Fruit fly (Drosophila melanogaster) whole organism, embryonic: ENCODE measurements around the gene Csk.
A peak's percentile ranks its signal among the peaks of the same experiment; 100 is the strongest.

Experiments used
- ATbp ChIP-seq: fragments of 200-800 bp; sonication (Bioruptor generic); optimal IDR thresholded peaks from 2 replicates; lab custom pipeline; 2017; ENCODE audit warnings: missing biosample characterization, mild to moderate bottlenecking, missing genetic modification characterization, missing genetic modification reagents
- Abd-B ChIP-seq: fragments of 200-800 bp; sonication (Bioruptor generic); optimal IDR thresholded peaks from 2 replicates; lab custom pipeline; 2018; ENCODE audit warnings: missing biosample characterization, mild to moderate bottlenecking, missing genetic modification characterization, moderate library complexity
- BEAF-32 ChIP-seq: fragments of 200-800 bp; sonication (Bioruptor generic); optimal IDR thresholded peaks from 3 replicates; lab custom pipeline; 2017; ENCODE audit warnings: missing biosample characterization, missing genetic modification characterization, mild to moderate bottlenecking, moderate library complexity, missing genetic modification reagents
- CG10321 ChIP-seq: fragments of 200-800 bp; sonication (Bioruptor generic); IDR thresholded peaks from 2 replicates; pipeline ENCODE4 v1.3.6; 2022; ENCODE audit warnings: missing biosample characterization, missing genetic modification characterization
- CG10366 ChIP-seq: fragments of 200-800 bp; sonication (Bioruptor generic); IDR thresholded peaks from 2 replicates; pipeline ENCODE4 v1.3.6; 2022; ENCODE audit warnings: missing biosample characterization, missing genetic modification characterization
- CG11723 ChIP-seq: fragments of 200-800 bp; sonication (Bioruptor generic); optimal IDR thresholded peaks from 2 replicates; lab custom pipeline; 2017; ENCODE audit warnings: missing biosample characterization, mild to moderate bottlenecking, missing genetic modification characterization
- CG12071 ChIP-seq: fragments of 200-800 bp; sonication (Bioruptor generic); optimal IDR thresholded peaks from 3 replicates; lab custom pipeline; 2018; ENCODE audit warnings: missing biosample characterization, mild to moderate bottlenecking, missing genetic modification characterization
- CG14014 ChIP-seq: fragments of 200-800 bp; sonication (Bioruptor generic); IDR thresholded peaks from 2 replicates; pipeline ENCODE4 v1.3.6; 2022; ENCODE audit warnings: missing biosample characterization, missing genetic modification characterization
- CG14965 ChIP-seq: fragments of 200-800 bp; sonication (Bioruptor generic); optimal IDR thresholded peaks from 2 replicates; lab custom pipeline; 2016; ENCODE audit warnings: missing biosample characterization, missing genetic modification characterization, borderline replicate concordance
- CG15011 ChIP-seq: fragments of 200-800 bp; sonication (Bioruptor generic); optimal IDR thresholded peaks from 3 replicates; lab custom pipeline; 2018; ENCODE audit warnings: missing biosample characterization, mild to moderate bottlenecking, missing genetic modification characterization
- CG16813 ChIP-seq: fragments of 200-800 bp; sonication (Bioruptor generic); IDR thresholded peaks from 3 replicates; pipeline ENCODE4 v1.3.6; 2022; ENCODE audit warnings: missing biosample characterization, missing genetic modification characterization; ENCODE audit not compliant: partially characterized antibody
- CG2129 ChIP-seq: fragments of 200-800 bp; sonication (Bioruptor generic); IDR thresholded peaks from 2 replicates; pipeline ENCODE4 v1.3.6; 2022; ENCODE audit warnings: missing biosample characterization, missing genetic modification characterization; ENCODE audit not compliant: partially characterized antibody
- CG2712 ChIP-seq: fragments of 200-800 bp; optimal IDR thresholded peaks from 3 replicates; lab custom pipeline; 2019; ENCODE audit warnings: missing biosample characterization, mild to moderate bottlenecking, missing genetic modification characterization, moderate library complexity
- CG30403 ChIP-seq: fragments of 200-800 bp; sonication (Bioruptor generic); optimal IDR thresholded peaks from 3 replicates; lab custom pipeline; 2016; ENCODE audit warnings: missing biosample characterization, missing genetic modification characterization
- CG32772 ChIP-seq: fragments of 200-800 bp; sonication (Bioruptor generic); IDR thresholded peaks from 2 replicates; pipeline ENCODE4 v1.3.6; 2022; ENCODE audit warnings: missing biosample characterization, missing genetic modification characterization
- CG43689 ChIP-seq: fragments of 200-800 bp; sonication (Bioruptor generic); IDR thresholded peaks from 2 replicates; pipeline ENCODE4 v1.3.6; 2022; ENCODE audit warnings: missing biosample characterization, missing genetic modification characterization
- CG6175 ChIP-seq: fragments of 200-800 bp; sonication (Bioruptor generic); IDR thresholded peaks from 3 replicates; pipeline ENCODE4 v1.3.6; 2022; ENCODE audit warnings: missing biosample characterization, missing genetic modification characterization
- CG7271 ChIP-seq: fragments of 200-800 bp; sonication (Bioruptor generic); optimal IDR thresholded peaks from 2 replicates; lab custom pipeline; 2018; ENCODE audit warnings: missing biosample characterization, mild to moderate bottlenecking, missing genetic modification characterization, moderate library complexity
- CG7839 ChIP-seq: fragments of 200-800 bp; sonication (Bioruptor generic); optimal IDR thresholded peaks from 3 replicates; lab custom pipeline; 2018; ENCODE audit warnings: missing biosample characterization, mild to moderate bottlenecking, missing genetic modification characterization, moderate library complexity
- CG7928 ChIP-seq: fragments of 200-800 bp; sonication (Bioruptor generic); optimal IDR thresholded peaks from 2 replicates; lab custom pipeline; 2017; ENCODE audit warnings: missing biosample characterization, mild to moderate bottlenecking, missing genetic modification characterization
- CG9437 ChIP-seq: fragments of 200-800 bp; sonication (Bioruptor generic); optimal IDR thresholded peaks from 2 replicates; lab custom pipeline; 2018; ENCODE audit warnings: missing biosample characterization, mild to moderate bottlenecking, missing genetic modification characterization
- CG9609 ChIP-seq: fragments of 200-800 bp; sonication (Bioruptor generic); optimal IDR thresholded peaks from 3 replicates; lab custom pipeline; 2016; ENCODE audit warnings: missing biosample characterization, missing genetic modification characterization
- ERR ChIP-seq: fragments of 200-800 bp; sonication (Bioruptor generic); optimal IDR thresholded peaks from 2 replicates; lab custom pipeline; 2016; ENCODE audit warnings: missing biosample characterization, missing genetic modification characterization
- Hey ChIP-seq: fragments of 200-800 bp; sonication (Bioruptor generic); optimal IDR thresholded peaks from 3 replicates; lab custom pipeline; 2018; ENCODE audit warnings: missing biosample characterization, mild to moderate bottlenecking, missing genetic modification characterization
- HmgZ ChIP-seq: fragments of 200-800 bp; sonication (Bioruptor generic); optimal IDR thresholded peaks from 2 replicates; lab custom pipeline; 2018; ENCODE audit warnings: missing biosample characterization, mild to moderate bottlenecking, missing genetic modification characterization
- Hsf ChIP-seq: fragments of 200-800 bp; sonication (Bioruptor generic); optimal IDR thresholded peaks from 3 replicates; lab custom pipeline; 2016; ENCODE audit warnings: missing biosample characterization, missing genetic modification characterization
- Lhr ChIP-seq: fragments of 200-800 bp; sonication (Bioruptor generic); optimal IDR thresholded peaks from 3 replicates; lab custom pipeline; 2017; ENCODE audit warnings: mild to moderate bottlenecking, missing biosample characterization, missing genetic modification reagents, missing genetic modification characterization
- Max ChIP-seq: fragments of 200-800 bp; sonication (Bioruptor generic); optimal IDR thresholded peaks from 2 replicates; lab custom pipeline; 2016; ENCODE audit warnings: missing biosample characterization, mild to moderate bottlenecking, missing genetic modification characterization
- Med ChIP-seq: fragments of 200-800 bp; sonication (Bioruptor generic); peaks from one replicate; lab custom pipeline; 2016; ENCODE audit warnings: missing biosample characterization, missing genetic modification characterization, mild to moderate bottlenecking, inconsistent platforms, moderate library complexity
- PHDP ChIP-seq: fragments of 200-800 bp; sonication (Bioruptor generic); optimal IDR thresholded peaks from 3 replicates; lab custom pipeline; 2018; ENCODE audit warnings: missing biosample characterization, mild to moderate bottlenecking, missing genetic modification characterization, moderate library complexity
- cad ChIP-seq: fragments of >200 bp; optimal IDR thresholded peaks from 2 replicates; lab custom pipeline; 2017; ENCODE audit warnings: missing biosample characterization, missing genetic modification characterization
- chn ChIP-seq: fragments of 200-800 bp; sonication (Bioruptor generic); optimal IDR thresholded peaks from 2 replicates; lab custom pipeline; 2016; ENCODE audit warnings: missing biosample characterization, missing genetic modification characterization
- corto ChIP-seq: fragments of 200-800 bp; sonication (Bioruptor generic); optimal IDR thresholded peaks from 2 replicates; lab custom pipeline; 2016; ENCODE audit warnings: missing biosample characterization, mild to moderate bottlenecking, missing genetic modification characterization, moderate library complexity
- dimm ChIP-seq: fragments of 200-800 bp; sonication (Bioruptor generic); IDR thresholded peaks from 2 replicates; pipeline ENCODE4 v1.3.6; 2022; ENCODE audit warnings: missing biosample characterization, missing genetic modification characterization
- fu2 ChIP-seq: fragments of 200-800 bp; sonication (Bioruptor generic); optimal IDR thresholded peaks from 2 replicates; lab custom pipeline; 2016; ENCODE audit warnings: missing biosample characterization, missing genetic modification characterization
- gcm ChIP-seq: fragments of 200-800 bp; sonication (Bioruptor generic); optimal IDR thresholded peaks from 2 replicates; lab custom pipeline; 2019; ENCODE audit warnings: missing biosample characterization, mild to moderate bottlenecking, missing genetic modification characterization, moderate library complexity
- gem ChIP-seq: fragments of 200-800 bp; sonication (Bioruptor generic); optimal IDR thresholded peaks from 2 replicates; lab custom pipeline; 2019; ENCODE audit warnings: missing biosample characterization, mild to moderate bottlenecking, missing genetic modification characterization, moderate library complexity
- h ChIP-seq: fragments of >200 bp; optimal IDR thresholded peaks from 2 replicates; lab custom pipeline; 2017
- hkb ChIP-seq, 2 experiments: fragments of 200-800 bp in 1 of 2; fragments of >200 bp in 1 of 2; sonication (Bioruptor generic) in 1 of 2; IDR thresholded peaks in 1 of 2; optimal IDR thresholded peaks in 1 of 2; 2 replicates each; pipeline versions ENCODE4 v1.3.6 to Lab custom; 2017 to 2022; ENCODE audit warnings: missing biosample characterization in 1 of 2, missing genetic modification characterization in 1 of 2
- lab ChIP-seq: fragments of 200-800 bp; sonication (Bioruptor generic); optimal IDR thresholded peaks from 3 replicates; lab custom pipeline; 2017; ENCODE audit warnings: missing biosample characterization, missing genetic modification characterization, mild to moderate bottlenecking, moderate library complexity, missing genetic modification reagents
- org-1 ChIP-seq: fragments of 200-800 bp; sonication (Bioruptor generic); optimal IDR thresholded peaks from 2 replicates; lab custom pipeline; 2017; ENCODE audit warnings: missing biosample characterization, missing genetic modification characterization
- pfk ChIP-seq: fragments of 200-800 bp; sonication (Bioruptor generic); optimal IDR thresholded peaks from 2 replicates; lab custom pipeline; 2018; ENCODE audit warnings: missing biosample characterization, mild to moderate bottlenecking, missing genetic modification characterization, moderate library complexity
- pho ChIP-seq: fragments of 200-800 bp; sonication (Bioruptor generic); optimal IDR thresholded peaks from 2 replicates; lab custom pipeline; 2016; ENCODE audit warnings: missing biosample characterization, missing genetic modification characterization
- ro ChIP-seq: fragments of 200-800 bp; sonication (Bioruptor generic); IDR thresholded peaks from 2 replicates; pipeline ENCODE4 v1.3.6; 2022; ENCODE audit warnings: missing biosample characterization, missing genetic modification characterization
- row ChIP-seq: fragments of 200-800 bp; sonication (Bioruptor generic); IDR thresholded peaks from 3 replicates; pipeline ENCODE4 v1.3.6; 2022; ENCODE audit warnings: missing biosample characterization, missing genetic modification characterization
- sens ChIP-seq: fragments of 200-800 bp; sonication (Bioruptor generic); peaks from one replicate; lab custom pipeline; 2016; ENCODE audit warnings: missing biosample characterization, missing genetic modification characterization
- sisA ChIP-seq: fragments of 200-800 bp; sonication (Bioruptor generic); IDR thresholded peaks from 2 replicates; pipeline ENCODE4 v1.3.6; 2022; ENCODE audit warnings: missing biosample characterization, missing genetic modification characterization
- tin ChIP-seq: fragments of 200-800 bp; sonication (Bioruptor generic); optimal IDR thresholded peaks from 3 replicates; lab custom pipeline; 2016; ENCODE audit warnings: missing biosample characterization, missing genetic modification characterization
- vnd ChIP-seq: fragments of 200-800 bp; sonication (Bioruptor generic); IDR thresholded peaks from 3 replicates; pipeline ENCODE4 v1.3.6; 2022; ENCODE audit warnings: missing biosample characterization, missing genetic modification characterization; ENCODE audit not compliant: partially characterized antibody

The Csk gene

dm6 chr3R:11694311-11695305, 44.1 kb upstream of the Csk start, which contains the start of gene Fer3 (continued):
- TF ChIP-seq cad (GFP tag; lab: Kevin White, UChicago), result no peak
- no peak for TF ChIP-seq CG7839 (tag; lab: Kevin White, UChicago)
- TF ChIP-seq org-1 (GFP tag; lab: Kevin White, UChicago), result no peak
- TF ChIP-seq Med, result peak; percentile 1
- TF ChIP-seq dimm (GFP tag; lab: Robert Waterston, UW), result no peak
- peak; percentile 59 for TF ChIP-seq sens (GFP tag; lab: Kevin White, UChicago)
- TF ChIP-seq CG32772 (GFP tag; lab: Robert Waterston, UW), result no peak
- TF ChIP-seq pfk (GFP tag; lab: Kevin White, UChicago), result no peak
- TF ChIP-seq CG7928 (GFP tag; lab: Kevin White, UChicago), result no peak
- no peak for TF ChIP-seq CG14965 (GFP tag; lab: Kevin White, UChicago)
- TF ChIP-seq CG11723 (GFP tag; lab: Kevin White, UChicago), result no peak
- no peak for TF ChIP-seq CG14014 (GFP tag; lab: Robert Waterston, UW)
- no peak for TF ChIP-seq ATbp (GFP tag; lab: Kevin White, UChicago)
- TF ChIP-seq CG12071 (GFP tag; lab: Kevin White, UChicago), result no peak
- TF ChIP-seq Lhr (GFP tag; lab: Kevin White, UChicago), result no peak
- peak; percentile 22; the same call in 1 of the 3 replicates for TF ChIP-seq row (GFP tag; lab: Robert Waterston, UW)
- TF ChIP-seq hkb (optimal IDR thresholded peaks at IDR 0.05; lab: Kevin White, UChicago), result no peak
- no peak for TF ChIP-seq hkb (GFP tag; IDR thresholded peaks at IDR 0.05; lab: Robert Waterston, UW)
- no peak for TF ChIP-seq CG43689 (GFP tag; lab: Robert Waterston, UW)
- no peak for TF ChIP-seq Max
- no peak for TF ChIP-seq CG2129 (GFP tag; lab: Robert Waterston, UW)
- no peak for TF ChIP-seq CG9609 (GFP tag; lab: Kevin White, UChicago)
- TF ChIP-seq HmgZ, result no peak
- no peak for TF ChIP-seq fu2 (GFP tag; lab: Kevin White, UChicago)
- TF ChIP-seq CG30403, result no peak
- TF ChIP-seq vnd (GFP tag; lab: Robert Waterston, UW), result no peak
- no peak for TF ChIP-seq BEAF-32 (GFP tag; lab: Kevin White, UChicago)
- no peak for TF ChIP-seq CG10321
- no peak for TF ChIP-seq CG10366
- no peak for TF ChIP-seq Hey
- TF ChIP-seq CG7271 (tag; lab: Kevin White, UChicago), result no peak
- TF ChIP-seq h (lab: Kevin White, UChicago), result no peak
- no peak for TF ChIP-seq gcm (GFP tag; lab: Kevin White, UChicago)
- no peak for TF ChIP-seq ro (GFP tag; lab: Robert Waterston, UW)
- no peak for TF ChIP-seq CG6175 (GFP tag; lab: Robert Waterston, UW)
- no peak for TF ChIP-seq CG2712 (tag; lab: Kevin White, UChicago)
- no peak for TF ChIP-seq PHDP
- no peak for TF ChIP-seq CG9437
- TF ChIP-seq Abd-B (GFP tag; lab: Kevin White, UChicago), result no peak
- TF ChIP-seq CG15011 (GFP tag; lab: Kevin White, UChicago), result no peak
- peak; percentile 9 for TF ChIP-seq lab (GFP tag; lab: Kevin White, UChicago)
- TF ChIP-seq corto, result no peak
- no peak for TF ChIP-seq ERR (GFP tag; lab: Kevin White, UChicago)
- no peak for TF ChIP-seq pho (GFP tag; lab: Kevin White, UChicago)
- TF ChIP-seq chn (GFP tag; lab: Kevin White, UChicago), result no peak
- TF ChIP-seq gem (tag; lab: Kevin White, UChicago), result no peak
- no peak for TF ChIP-seq tin (GFP tag; lab: Kevin White, UChicago)
- TF ChIP-seq CG16813, result no peak
- TF ChIP-seq Hsf (GFP tag; lab: Kevin White, UChicago), result no peak
- no peak for TF ChIP-seq sisA
